Fruit fly (Drosophila melanogaster): ENCODE data around the gene Proc.

Proc gene

DNA sequence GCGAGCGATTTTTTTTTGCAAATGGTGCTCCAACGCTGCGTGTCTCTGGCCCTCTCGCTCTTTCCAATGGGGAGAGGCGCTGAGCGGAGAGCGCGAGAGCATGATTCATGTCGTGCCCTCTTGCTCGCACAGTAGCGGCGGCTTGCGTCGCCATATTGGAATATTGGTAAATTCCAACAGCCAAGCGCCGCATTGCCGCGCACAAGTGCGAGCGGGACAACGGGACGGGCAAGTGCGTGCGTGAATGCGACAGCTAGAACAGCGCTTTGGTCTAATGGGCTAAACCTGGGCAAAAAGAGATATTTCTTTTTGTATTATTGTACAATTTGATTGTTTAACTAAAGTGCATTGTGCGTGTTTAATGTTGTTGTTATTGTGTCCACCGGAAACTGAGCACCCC lies 43.0 kb downstream of the Proc start (continued):
- no peak for TF ChIP-seq unpg (GFP tag; optimal IDR thresholded peaks at IDR 0.05)
- no peak for TF ChIP-seq cato (GFP tag; optimal IDR thresholded peaks at IDR 0.05; ENCODE audit: borderline replicate concordance)
- no peak for TF ChIP-seq en (GFP tag; optimal IDR thresholded peaks at IDR 0.05)
- no peak for TF ChIP-seq ham (GFP tag; IDR thresholded peaks at IDR 0.05)
- TF ChIP-seq CG16779 (GFP tag; IDR thresholded peaks at IDR 0.05) = no peak
- TF ChIP-seq onecut (GFP tag; IDR thresholded peaks at IDR 0.05) = peak; percentile 87
- peak; percentile 13 for TF ChIP-seq Xbp1 (GFP tag; optimal IDR thresholded peaks at IDR 0.05)
- TF ChIP-seq ems (GFP tag; optimal IDR thresholded peaks at IDR 0.05) = no peak
- TF ChIP-seq slbo (GFP tag; IDR thresholded peaks at IDR 0.05) = peak; percentile 50
- TF ChIP-seq wdn (GFP tag; IDR thresholded peaks at IDR 0.05) = no peak
- TF ChIP-seq cad (GFP tag; optimal IDR thresholded peaks at IDR 0.05) = no peak
- peak; percentile 82 for TF ChIP-seq CG15479 (GFP tag; optimal IDR thresholded peaks at IDR 0.05)
- no peak for TF ChIP-seq CG10366 (GFP tag; IDR thresholded peaks at IDR 0.05)
- TF ChIP-seq tx (GFP tag; optimal IDR thresholded peaks at IDR 0.05) = no peak
- 0 out of 2 replicates have a peak, but pooled peaks have one; percentile 16 for TF ChIP-seq HLH3B (GFP tag; IDR thresholded peaks at IDR 0.05)
- no peak for TF ChIP-seq prd (optimal IDR thresholded peaks at IDR 0.05)
- no peak for TF ChIP-seq prd (GFP tag; IDR thresholded peaks at IDR 0.05)
- TF ChIP-seq hkb (optimal IDR thresholded peaks at IDR 0.05) = no peak
- TF ChIP-seq hkb (GFP tag; IDR thresholded peaks at IDR 0.05) = no peak
- TF ChIP-seq vfl (GFP tag; optimal IDR thresholded peaks at IDR 0.05) = no peak
- no peak for TF ChIP-seq wor (GFP tag; IDR thresholded peaks at IDR 0.05)
- 0 out of 3 replicates have a peak, but pooled peaks have one; percentile 31 for TF ChIP-seq CG7963 (GFP tag; IDR thresholded peaks at IDR 0.05; ENCODE audit: partially characterized antibody)
- 0 out of 2 replicates have a peak, but pooled peaks have one; percentile 42 for TF ChIP-seq nerfin-2 (GFP tag; IDR thresholded peaks at IDR 0.05; ENCODE audit: partially characterized antibody)
- TF ChIP-seq aop (GFP tag; IDR thresholded peaks at IDR 0.05) = no peak
- no peak for TF ChIP-seq Rx (GFP tag; IDR thresholded peaks at IDR 0.05)
- no peak for TF ChIP-seq tin (GFP tag; optimal IDR thresholded peaks at IDR 0.05)
- TF ChIP-seq fd64A (GFP tag; optimal IDR thresholded peaks at IDR 0.05) = no peak
- no peak for TF ChIP-seq Mad (GFP tag; optimal IDR thresholded peaks at IDR 0.05)
- no peak for TF ChIP-seq Dp (GFP tag; optimal IDR thresholded peaks at IDR 0.05)
- TF ChIP-seq CG2875 (GFP tag; optimal IDR thresholded peaks at IDR 0.05) = no peak
- TF ChIP-seq D19A (tag; optimal IDR thresholded peaks at IDR 0.05) = no peak
- TF ChIP-seq Aef1 (GFP tag; IDR thresholded peaks at IDR 0.05) = peak; percentile 15; the same call in 1 of the 3 replicates
- TF ChIP-seq gt (GFP tag; IDR thresholded peaks at IDR 0.05) = no peak
- TF ChIP-seq bsh (GFP tag; optimal IDR thresholded peaks at IDR 0.05) = peak in 1 of 2 experiments; percentile 11
- no peak for TF ChIP-seq HLH54F (GFP tag; optimal IDR thresholded peaks at IDR 0.05)
- TF ChIP-seq crp (GFP tag; optimal IDR thresholded peaks at IDR 0.05) = no peak
- no peak for TF ChIP-seq Fer3 (tag; optimal IDR thresholded peaks at IDR 0.05)
- no peak for TF ChIP-seq repo (GFP tag; optimal IDR thresholded peaks at IDR 0.05)
- peak; percentile 49 for TF ChIP-seq Nf-YB (GFP tag; optimal IDR thresholded peaks at IDR 0.05)
- TF ChIP-seq CG2678 (tag; optimal IDR thresholded peaks at IDR 0.05) = peak; percentile 14
- TF ChIP-seq nerfin-1 (tag; optimal IDR thresholded peaks at IDR 0.05) = peak; percentile 100
- peak; percentile 99 for TF ChIP-seq CG8478 (optimal IDR thresholded peaks at IDR 0.05)
- TF ChIP-seq Ets65A (GFP tag) = no peak
- TF ChIP-seq pan (optimal IDR thresholded peaks at IDR 0.05) = no peak
- peak in 1 of 2 experiments; percentile 39 for TF ChIP-seq pan (GFP tag; optimal IDR thresholded peaks at IDR 0.05 in 1 of 2, IDR thresholded peaks at IDR 0.05 in 1 of 2)
- no peak for TF ChIP-seq Hey (tag; optimal IDR thresholded peaks at IDR 0.05)
- no peak for TF ChIP-seq dan (GFP tag; IDR thresholded peaks at IDR 0.05)
- 0 out of 2 replicates have a peak, but pooled peaks have one; percentile 15 for TF ChIP-seq Xrp1 (GFP tag; IDR thresholded peaks at IDR 0.05)
- no peak for TF ChIP-seq Eip74EF (GFP tag; optimal IDR thresholded peaks at IDR 0.05)
- no peak for TF ChIP-seq CG17359 (tag; optimal IDR thresholded peaks at IDR 0.05)
- TF ChIP-seq Fer2 (tag; optimal IDR thresholded peaks at IDR 0.05) = no peak
- TF ChIP-seq trem (tag; optimal IDR thresholded peaks at IDR 0.05) = no peak

Measured in whole organism, embryonic.